Worm (Caenorhabditis elegans) whole organism, dauer: ENCODE data around the gene obr-3.

ENCODE experiments used
- unc-62 ChIP-seq: sonication (generic microtip); optimal IDR thresholded peaks from 2 replicates; lab custom pipeline; 2017; ENCODE audit warnings: missing biosample characterization, missing genetic modification reagents, missing genetic modification characterization

The obr-3 gene

ce11 chrX:13809773-13810172, at the start of gene obr-3:
Gene obr-3 (minus strand): TSS chrX:13809873.
- no peak for TF ChIP-seq unc-62

ce11 chrX:13858693-13859092, 49.0 kb upstream of the obr-3 start, which contains the start of gene M03B6.4:
Gene M03B6.4 (plus strand): TSS chrX:13858841.
- no peak for TF ChIP-seq unc-62

- TF ChIP-seq unc-62 = no peak
These were observed 46.3 kb upstream of the obr-3 start for ce11 chrX:13855928-13856327.

- TF ChIP-seq unc-62 = no peak
These were observed 42.9 kb upstream of the obr-3 start, which contains the start of gene mct-3 for ce11 chrX:13852606-13853005. Gene mct-3 (plus strand): TSS chrX:13852906.

ce11 chrX:13851590-13851989, 41.9 kb upstream of the obr-3 start:
- TF ChIP-seq unc-62 = no peak

ce11 chrX:13850359-13850758, 40.7 kb upstream of the obr-3 start:
- no peak for TF ChIP-seq unc-62

- TF ChIP-seq unc-62 = no peak
These were observed 36.4 kb upstream of the obr-3 start for ce11 chrX:13846024-13846423.

- no peak for TF ChIP-seq unc-62
These were observed 34.0 kb upstream of the obr-3 start, which contains the start of gene M03B6.5 for ce11 chrX:13843676-13844075. Gene M03B6.5 (plus strand): TSS chrX:13843976.

ce11 chrX:13841277-13841676, 31.6 kb upstream of the obr-3 start, which contains the start of gene M03B6.1:
Gene M03B6.1 (plus strand): TSS chrX:13841610.
- no peak for TF ChIP-seq unc-62

- TF ChIP-seq unc-62 = no peak
These were observed 30.7 kb upstream of the obr-3 start for ce11 chrX:13840336-13840735.

ce11 chrX:13838019-13838418, 28.3 kb upstream of the obr-3 start:
- TF ChIP-seq unc-62 = no peak

- TF ChIP-seq unc-62 = no peak
These were observed 24.5 kb upstream of the obr-3 start, which contains the start of gene F19D8.2 for ce11 chrX:13834127-13834526. Gene F19D8.2 (plus strand): TSS chrX:13834427.

ce11 chrX:13833448-13833847, 23.8 kb upstream of the obr-3 start:
- no peak for TF ChIP-seq unc-62

ce11 chrX:13823482-13823881, 13.8 kb upstream of the obr-3 start, which contains the start of gene twk-23:
Gene twk-23 (minus strand): TSS chrX:13823582.
- TF ChIP-seq unc-62 = no peak

- TF ChIP-seq unc-62 = no peak
These were observed 9.1 kb upstream of the obr-3 start for ce11 chrX:13818791-13819190.

- no peak for TF ChIP-seq unc-62
These were observed 2.3 kb upstream of the obr-3 start for ce11 chrX:13811929-13812328.

ce11 chrX:13811156-13811555, 1.5 kb upstream of the obr-3 start:
- TF ChIP-seq unc-62 = no peak

- TF ChIP-seq unc-62 = no peak
These were observed 6.4 kb downstream of the obr-3 start for ce11 chrX:13803246-13803645.

ce11 chrX:13793525-13793924, 16.1 kb downstream of the obr-3 start, which contains the start of gene ZK1086.2:
Gene ZK1086.2 (minus strand): TSS chrX:13793625.
- no peak for TF ChIP-seq unc-62
